Fruit fly (Drosophila melanogaster) whole organism, wandering third instar larva: ENCODE data around the gene Cont.

Experiments used
- Dfd ChIP-seq: fragments of >200 bp; optimal IDR thresholded peaks from 2 replicates; lab custom pipeline; 2017; ENCODE audit warnings: missing biosample characterization, missing genetic modification characterization
- dl ChIP-seq, 2 experiments: fragments of 175-275, 200-275 bp in 1 of 2; fragments of 200-275 bp in 1 of 2; sonication (Bioruptor generic); optimal IDR thresholded peaks; lab custom pipeline; 2018; ENCODE audit warnings: mild to moderate bottlenecking in 2 of 2, missing biosample characterization in 2 of 2, missing genetic modification characterization in 2 of 2, moderate library complexity in 2 of 2; ENCODE audit not compliant: partially characterized antibody in 2 of 2, insufficient read depth in 1 of 2
- dmrt93B ChIP-seq: fragments of 200-800 bp; sonication (Bioruptor generic); optimal IDR thresholded peaks from 2 replicates; lab custom pipeline; 2018; ENCODE audit warnings: missing biosample characterization, mild to moderate bottlenecking, missing genetic modification characterization
- fru ChIP-seq: fragments of 200-800 bp; sonication (Bioruptor generic); optimal IDR thresholded peaks from 3 replicates; lab custom pipeline; 2016; ENCODE audit warnings: missing biosample characterization, mild to moderate bottlenecking, missing genetic modification characterization
- psq ChIP-seq: fragments of 200-800 bp; sonication (Bioruptor generic); optimal IDR thresholded peaks from 3 replicates; lab custom pipeline; 2017; ENCODE audit warnings: missing biosample characterization, mild to moderate bottlenecking, missing genetic modification characterization, moderate library complexity
- tai ChIP-seq: sonication (Bioruptor generic); optimal IDR thresholded peaks from 2 replicates; lab custom pipeline; 2016; ENCODE audit warnings: missing biosample characterization, missing genetic modification characterization
- woc ChIP-seq: sonication (Bioruptor generic); optimal IDR thresholded peaks from 2 replicates; lab custom pipeline; 2016; ENCODE audit warnings: missing biosample characterization, mild to moderate bottlenecking, missing genetic modification characterization

dm6 chr3R:4350199-4350598, 30.9 kb upstream of the Cont start:
- TF ChIP-seq tai (GFP tag; lab: Kevin White, UChicago) (no peak), Dfd (GFP tag; lab: Kevin White, UChicago) (no peak), psq (GFP tag; lab: Kevin White, UChicago) (no peak), woc (GFP tag; lab: Kevin White, UChicago) (no peak), fru (GFP tag; lab: Kevin White, UChicago) (no peak), dl (GFP tag; optimal IDR thresholded peaks at IDR 0.05; lab: Kevin White, UChicago; ENCODE audit: insufficient read depth in 1 of 2, partially characterized antibody in 2 of 2) (no peak), dmrt93B (GFP tag; lab: Kevin White, UChicago) (no peak)
